Worm (Caenorhabditis elegans): ENCODE results near the gene F59B2.14.

The F59B2.14 gene

DNA sequence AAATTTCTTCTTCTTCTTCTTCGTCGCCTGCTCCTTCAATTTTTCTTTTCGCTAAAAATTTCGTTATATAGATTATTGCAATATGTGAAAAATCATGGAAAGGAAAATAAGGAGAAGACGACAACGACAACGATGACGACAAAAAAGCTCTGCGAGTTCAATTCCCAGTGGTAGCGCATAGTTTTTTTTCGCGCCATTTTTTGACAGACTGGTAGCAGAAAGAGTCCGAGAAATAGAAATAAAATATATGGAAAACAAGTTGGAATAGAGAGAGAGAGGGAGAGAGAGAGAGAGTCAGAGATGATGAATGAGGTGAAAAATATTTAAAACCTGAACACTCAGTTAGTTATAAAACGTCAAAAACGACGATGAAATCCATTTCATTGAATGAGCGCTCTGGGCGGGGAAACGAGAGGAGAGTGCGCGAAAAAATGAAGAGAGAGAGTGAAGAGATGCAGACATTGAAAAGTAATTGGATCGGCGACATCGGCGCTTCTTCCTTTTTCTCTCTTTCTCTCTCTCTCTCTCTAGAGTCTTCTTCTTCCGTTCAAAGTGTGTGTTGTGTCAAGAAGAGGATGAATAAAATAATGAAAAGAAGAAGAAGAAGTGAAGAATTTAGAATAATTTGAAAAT lies 40.5 kb downstream of the F59B2.14 start, which contains the start of gene pde-2:
Gene pde-2, minus strand, starts transcription at position 51 of the 633 bp plus-strand sequence.
- TF ChIP-seq him-1 (tag; optimal IDR thresholded peaks at IDR 0.05), result peak; percentile 51
- peak; percentile 55 for TF ChIP-seq W03F9.2 (tag; optimal IDR thresholded peaks at IDR 0.05)
- no peak for TF ChIP-seq dao-5 (tag; optimal IDR thresholded peaks at IDR 0.05)

DNA sequence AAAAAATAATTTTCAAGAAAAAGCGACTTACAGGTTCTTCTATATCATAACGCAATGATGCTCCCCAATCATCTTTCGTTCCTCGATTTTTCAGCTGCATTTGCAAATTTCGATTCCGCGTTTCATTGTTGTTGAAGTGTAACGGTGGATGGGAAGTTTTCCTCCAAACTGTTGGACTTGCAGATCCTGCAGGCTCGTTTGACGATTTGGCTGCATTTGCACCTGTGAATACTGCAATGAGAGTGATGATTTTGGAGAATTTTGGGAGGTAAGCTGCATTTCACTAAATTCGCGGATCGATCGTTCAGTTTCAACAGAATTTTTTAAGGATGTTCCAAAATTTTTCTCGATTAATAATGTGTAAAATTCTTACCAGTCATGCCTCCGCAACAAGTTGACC lies 41.5 kb downstream of the F59B2.14 start:
- TF ChIP-seq dao-5 (tag; optimal IDR thresholded peaks at IDR 0.05) (no peak), W03F9.2 (tag; optimal IDR thresholded peaks at IDR 0.05) (no peak), him-1 (tag; optimal IDR thresholded peaks at IDR 0.05) (no peak)

ce11 chrIII:8978512-8979352 lies 43.7 kb downstream of the F59B2.14 start:
- no peak for TF ChIP-seq dao-5 (tag; optimal IDR thresholded peaks at IDR 0.05)
- no peak for TF ChIP-seq him-1 (tag; optimal IDR thresholded peaks at IDR 0.05)
- no peak for TF ChIP-seq W03F9.2 (tag; optimal IDR thresholded peaks at IDR 0.05)

DNA sequence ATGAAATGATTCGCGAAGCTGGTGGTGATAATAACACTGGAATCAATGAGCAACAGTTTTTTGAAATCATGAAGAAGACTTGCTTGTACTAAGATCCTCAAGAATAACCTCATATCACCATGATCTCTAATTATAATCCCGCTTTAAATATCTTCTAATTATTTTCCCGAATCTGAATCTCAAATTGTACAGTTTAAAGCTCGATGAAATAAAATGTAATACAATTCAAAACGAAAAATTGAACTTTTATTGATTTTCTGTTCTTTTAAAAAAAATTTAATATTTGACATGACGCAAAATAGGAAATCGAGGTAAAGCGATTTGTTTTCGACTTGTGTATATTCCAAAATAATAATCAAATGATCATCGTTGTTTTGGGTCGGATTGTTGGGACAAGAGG lies 47.6 kb downstream of the F59B2.14 start:
- TF ChIP-seq him-1 (tag; optimal IDR thresholded peaks at IDR 0.05) (peak; percentile 7), W03F9.2 (tag; optimal IDR thresholded peaks at IDR 0.05) (no peak)

- TF ChIP-seq him-1 (tag; optimal IDR thresholded peaks at IDR 0.05) (no peak), dao-5 (tag; optimal IDR thresholded peaks at IDR 0.05) (no peak), W03F9.2 (tag; optimal IDR thresholded peaks at IDR 0.05) (no peak)
These were observed 48.6 kb downstream of the F59B2.14 start, which contains the start of gene R08D7.5 for ce11 chrIII:8973826-8974225. TSS of gene R08D7.5 (plus strand) at chrIII:8974126.

- TF ChIP-seq W03F9.2 (tag; optimal IDR thresholded peaks at IDR 0.05) (no peak), dao-5 (tag; optimal IDR thresholded peaks at IDR 0.05) (no peak), him-1 (tag; optimal IDR thresholded peaks at IDR 0.05) (peak; percentile 21)
These were observed 49.3 kb downstream of the F59B2.14 start for ce11 chrIII:8973163-8973562.
